Worm (Caenorhabditis elegans): ENCODE data around the gene nsph-4.3.

DNA sequence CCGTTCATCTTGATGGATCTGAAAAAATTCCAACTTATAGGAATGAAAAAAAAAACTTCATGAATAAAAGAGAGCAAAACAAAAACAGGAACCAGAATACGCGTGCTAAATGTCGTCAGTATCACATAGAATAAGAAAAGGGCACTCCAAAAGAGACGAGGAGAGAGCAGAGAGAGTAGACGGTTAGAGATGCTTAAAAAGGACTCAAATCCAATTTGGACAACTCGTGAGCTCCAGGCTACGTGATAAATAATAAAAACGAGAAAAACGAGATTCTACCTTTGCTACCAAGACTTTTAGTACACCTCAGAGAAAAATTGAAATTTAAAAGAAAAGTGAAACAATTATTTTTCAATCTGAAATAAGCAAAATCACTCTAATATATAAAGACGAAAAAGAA lies 34.0 kb upstream of the nsph-4.3 start, which contains the start of gene upp-1:
- TF ChIP-seq aly-2 (tag; optimal IDR thresholded peaks at IDR 0.05) (no peak), ztf-11 (tag; optimal IDR thresholded peaks at IDR 0.05) (no peak)
